Worm (Caenorhabditis elegans): ENCODE measurements around the gene F13E9.11.

Gene F13E9.11

ce11 chrIV:10858300-10859016 lies 10.5 kb downstream of the F13E9.11 start, which contains the start of the genes T11G6.2 and hars-1:
Gene T11G6.2, minus strand, starts transcription at chrIV:10858496.
Gene hars-1, plus strand, starts transcription at chrIV:10858957.
- peak; percentile 31 for TF ChIP-seq W03F9.2 (tag; optimal IDR thresholded peaks at IDR 0.05)
- TF ChIP-seq him-1 (tag; optimal IDR thresholded peaks at IDR 0.05) = no peak

ce11 chrIV:10855946-10856345 lies 13.0 kb downstream of the F13E9.11 start:
- TF ChIP-seq W03F9.2 (tag; optimal IDR thresholded peaks at IDR 0.05) = no peak
- no peak for TF ChIP-seq him-1 (tag; optimal IDR thresholded peaks at IDR 0.05)
- TF ChIP-seq dao-5 (tag; optimal IDR thresholded peaks at IDR 0.05) = no peak

ce11 chrIV:10855049-10855448 lies 13.9 kb downstream of the F13E9.11 start, which contains the start of gene T11G6.3:
Gene T11G6.3, minus strand, starts transcription at chrIV:10855237.
- TF ChIP-seq him-1 (tag; optimal IDR thresholded peaks at IDR 0.05) = no peak
- TF ChIP-seq dao-5 (tag; optimal IDR thresholded peaks at IDR 0.05) = no peak
- TF ChIP-seq W03F9.2 (tag; optimal IDR thresholded peaks at IDR 0.05) = no peak

ce11 chrIV:10854042-10854441 lies 14.9 kb downstream of the F13E9.11 start:
- TF ChIP-seq dao-5 (tag; optimal IDR thresholded peaks at IDR 0.05) = no peak
- TF ChIP-seq W03F9.2 (tag; optimal IDR thresholded peaks at IDR 0.05) = no peak
- TF ChIP-seq him-1 (tag; optimal IDR thresholded peaks at IDR 0.05) = no peak

ce11 chrIV:10852403-10852802 lies 16.5 kb downstream of the F13E9.11 start:
- TF ChIP-seq him-1 (tag; optimal IDR thresholded peaks at IDR 0.05) (no peak), W03F9.2 (tag; optimal IDR thresholded peaks at IDR 0.05) (no peak), dao-5 (tag; optimal IDR thresholded peaks at IDR 0.05) (no peak)

- TF ChIP-seq W03F9.2 (tag; optimal IDR thresholded peaks at IDR 0.05) = no peak
- TF ChIP-seq him-1 (tag; optimal IDR thresholded peaks at IDR 0.05) = no peak
- TF ChIP-seq dao-5 (tag; optimal IDR thresholded peaks at IDR 0.05) = no peak
These were observed 17.1 kb downstream of the F13E9.11 start, which contains the start of gene T11G6.4 for ce11 chrIV:10851833-10852232. Gene T11G6.4, minus strand, starts transcription at chrIV:10851933.

- TF ChIP-seq dao-5 (tag; optimal IDR thresholded peaks at IDR 0.05) (no peak), him-1 (tag; optimal IDR thresholded peaks at IDR 0.05) (no peak), W03F9.2 (tag; optimal IDR thresholded peaks at IDR 0.05) (no peak)
These were observed 17.8 kb downstream of the F13E9.11 start for ce11 chrIV:10851136-10851535.

ce11 chrIV:10842705-10843364 lies 26.1 kb downstream of the F13E9.11 start, which contains the start of gene T11G6.5:
Gene T11G6.5, minus strand, starts transcription at chrIV:10842755.
- TF ChIP-seq him-1 (tag; optimal IDR thresholded peaks at IDR 0.05) (no peak), dao-5 (tag; optimal IDR thresholded peaks at IDR 0.05) (no peak), W03F9.2 (tag; optimal IDR thresholded peaks at IDR 0.05) (no peak)

- TF ChIP-seq W03F9.2 (tag; optimal IDR thresholded peaks at IDR 0.05) = no peak
- TF ChIP-seq him-1 (tag; optimal IDR thresholded peaks at IDR 0.05) = no peak
These were observed 26.7 kb downstream of the F13E9.11 start for ce11 chrIV:10842232-10842631.

ce11 chrIV:10832148-10832547 lies 36.8 kb downstream of the F13E9.11 start, which contains the start of gene best-15:
Gene best-15, minus strand, starts transcription at chrIV:10832248.
- no peak for TF ChIP-seq W03F9.2 (tag; optimal IDR thresholded peaks at IDR 0.05)
- TF ChIP-seq him-1 (tag; optimal IDR thresholded peaks at IDR 0.05) = no peak
- TF ChIP-seq dao-5 (tag; optimal IDR thresholded peaks at IDR 0.05) = no peak

- TF ChIP-seq him-1 (tag; optimal IDR thresholded peaks at IDR 0.05) = no peak
- TF ChIP-seq W03F9.2 (tag; optimal IDR thresholded peaks at IDR 0.05) = no peak
These were observed 40.9 kb downstream of the F13E9.11 start, which contains the start of gene npax-3 for ce11 chrIV:10828049-10828448. Gene npax-3, minus strand, starts transcription at chrIV:10828149.

- peak; percentile 69 for TF ChIP-seq him-1 (tag; optimal IDR thresholded peaks at IDR 0.05)
- TF ChIP-seq W03F9.2 (tag; optimal IDR thresholded peaks at IDR 0.05) = no peak
These were observed 42.9 kb downstream of the F13E9.11 start for ce11 chrIV:10826029-10826428.

- TF ChIP-seq him-1 (tag; optimal IDR thresholded peaks at IDR 0.05) = no peak
- TF ChIP-seq W03F9.2 (tag; optimal IDR thresholded peaks at IDR 0.05) = no peak
- no peak for TF ChIP-seq dao-5 (tag; optimal IDR thresholded peaks at IDR 0.05)
These were observed 43.6 kb downstream of the F13E9.11 start for ce11 chrIV:10825383-10825782.

- TF ChIP-seq W03F9.2 (tag; optimal IDR thresholded peaks at IDR 0.05) = peak; percentile 39
- TF ChIP-seq dao-5 (tag; optimal IDR thresholded peaks at IDR 0.05) = peak; percentile 57
- TF ChIP-seq him-1 (tag; optimal IDR thresholded peaks at IDR 0.05) = peak; percentile 65
These were observed 47.1 kb downstream of the F13E9.11 start for ce11 chrIV:10821672-10822304.

Measured in whole organism, L4/young adult.